Worm (Caenorhabditis elegans): ENCODE measurements around the gene col-72.

- TF ChIP-seq nhr-25 (tag; optimal IDR thresholded peaks at IDR 0.05) (no peak), daf-12 (tag; optimal IDR thresholded peaks at IDR 0.05) (no peak), skn-1 (tag; optimal IDR thresholded peaks at IDR 0.05) (no peak), elt-3 (tag; optimal IDR thresholded peaks at IDR 0.05) (no peak), pha-4 (tag; optimal IDR thresholded peaks at IDR 0.05) (no peak), nhr-77 (tag; optimal IDR thresholded peaks at IDR 0.05) (no peak), zag-1 (tag; optimal IDR thresholded peaks at IDR 0.05) (no peak), nhr-43 (tag; optimal IDR thresholded peaks at IDR 0.05; ENCODE audit: poor library complexity, severe bottlenecking) (no peak)
Observed at ce11 chrII:3512240-3512639, 11.8 kb downstream of the col-72 start, which contains the start of gene Y49F6B.19.

Measured in whole organism, L3 larva.